Worm (Caenorhabditis elegans): ENCODE results near the gene ZC155.4.

Gene ZC155.4

DNA sequence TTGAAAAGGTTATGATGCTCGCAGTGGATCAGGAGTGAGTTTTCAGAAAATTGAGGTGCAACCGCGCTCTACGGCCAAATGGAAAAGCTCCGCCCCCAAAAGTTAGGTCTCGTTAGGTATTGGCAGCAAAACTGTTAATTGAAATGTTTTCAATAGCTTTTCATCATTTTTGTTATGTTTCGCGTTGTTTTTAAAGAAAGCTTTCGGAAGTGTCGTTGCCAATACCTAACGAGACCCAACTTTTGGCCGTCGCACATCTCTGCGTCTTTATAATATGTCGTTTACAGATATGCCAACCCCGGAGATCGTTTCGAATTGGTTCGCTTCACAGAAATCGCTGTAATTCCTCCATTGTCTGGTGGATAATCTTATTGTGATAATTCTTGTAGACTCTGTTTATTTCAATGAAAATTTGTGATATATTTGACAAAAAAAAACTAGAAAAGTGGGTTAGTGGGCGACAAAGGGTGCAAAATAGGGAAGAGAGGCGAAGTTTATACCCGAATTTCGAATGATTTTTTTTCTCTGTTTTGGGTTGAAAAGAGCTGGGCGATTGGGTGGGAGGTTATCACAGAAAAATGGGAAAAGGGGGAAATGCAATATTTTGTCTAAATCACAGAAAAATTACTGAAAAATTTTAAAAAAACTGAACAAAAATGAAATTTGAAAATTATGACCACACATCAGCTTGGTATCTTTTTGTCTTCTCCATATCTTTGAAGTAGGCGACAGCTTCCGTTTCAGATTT is 18.8 kb downstream of the ZC155.4 start:
- no peak for TF ChIP-seq ceh-44 (GFP tag; IDR thresholded peaks at IDR 0.05)
- 0 out of 2 replicates have a peak, but pooled peaks have one; percentile 25 for TF ChIP-seq daf-19 (GFP tag; conservative IDR thresholded peaks at IDR 0.05)
- TF ChIP-seq hif-1 (tag; optimal IDR thresholded peaks at IDR 0.05), result no peak
- TF ChIP-seq aha-1 (tag), result peak; percentile 97
- no peak for TF ChIP-seq fkh-10 (GFP tag; optimal IDR thresholded peaks at IDR 0.05)
- no peak for TF ChIP-seq daf-16 (GFP tag; optimal IDR thresholded peaks at IDR 0.05)
- TF ChIP-seq daf-16 (tag; optimal IDR thresholded peaks at IDR 0.05), result peak; percentile 54
- TF ChIP-seq zfp-3 (GFP tag; conservative IDR thresholded peaks at IDR 0.05), result peak; percentile 90
- peak; percentile 0 for TF ChIP-seq nhr-77 (tag; optimal IDR thresholded peaks at IDR 0.05)
- TF ChIP-seq hlh-11 (tag; optimal IDR thresholded peaks at IDR 0.05), result peak; percentile 24
- TF ChIP-seq egl-43 (GFP tag; IDR thresholded peaks at IDR 0.05), result 0 out of 2 replicates have a peak, but pooled peaks have one; percentile 7
- TF ChIP-seq T20F7.1 (GFP tag; optimal IDR thresholded peaks at IDR 0.05), result peak; percentile 7
- peak; percentile 57 for TF ChIP-seq dmd-6 (GFP tag; IDR thresholded peaks at IDR 0.05)
- TF ChIP-seq vab-7 (GFP tag; IDR thresholded peaks at IDR 0.05), result no peak
- peak; percentile 29; the same call in 1 of the 2 replicates for TF ChIP-seq hmg-1.1 (GFP tag; IDR thresholded peaks at IDR 0.05)
- no peak for TF ChIP-seq spr-3 (GFP tag; optimal IDR thresholded peaks at IDR 0.05)
- TF ChIP-seq Y48G9A.11 (GFP tag; IDR thresholded peaks at IDR 0.05), result 0 out of 2 replicates have a peak, but pooled peaks have one; percentile 30
- TF ChIP-seq nhr-111 (GFP tag; optimal IDR thresholded peaks at IDR 0.05), result no peak
- TF ChIP-seq duxl-1 (tag; optimal IDR thresholded peaks at IDR 0.05; ENCODE audit: poor library complexity), result peak; percentile 66
- TF ChIP-seq ama-1 (optimal IDR thresholded peaks at IDR 0.05), result peak; percentile 55
- TF ChIP-seq nhr-42 (GFP tag; IDR thresholded peaks at IDR 0.05), result 0 out of 2 replicates have a peak, but pooled peaks have one; percentile 4
- TF ChIP-seq T26A8.4 (GFP tag; IDR thresholded peaks at IDR 0.05), result peak; percentile 71
- TF ChIP-seq nhr-48 (tag; optimal IDR thresholded peaks at IDR 0.05), result peak; percentile 61
- TF ChIP-seq nhr-25 (tag; optimal IDR thresholded peaks at IDR 0.05; ENCODE audit: borderline replicate concordance, insufficient read depth), result peak; percentile 27
- TF ChIP-seq madf-9 (GFP tag; conservative IDR thresholded peaks at IDR 0.05), result peak; percentile 61
- TF ChIP-seq mep-1 (tag; optimal IDR thresholded peaks at IDR 0.05), result peak; percentile 35
- TF ChIP-seq lin-38 (GFP tag; IDR thresholded peaks at IDR 0.05), result peak; percentile 80
- peak; percentile 34 for TF ChIP-seq gei-8 (GFP tag; optimal IDR thresholded peaks at IDR 0.05)
- peak; percentile 38 for TF ChIP-seq nhr-6 (tag; optimal IDR thresholded peaks at IDR 0.05)
- TF ChIP-seq lin-13 (GFP tag; optimal IDR thresholded peaks at IDR 0.05), result peak; percentile 54
- TF ChIP-seq mxl-2 (GFP tag; conservative IDR thresholded peaks at IDR 0.05), result no peak
- TF ChIP-seq F49E8.2 (tag; optimal IDR thresholded peaks at IDR 0.05; ENCODE audit: borderline replicate concordance), result no peak
- peak in 1 of 2 experiments; percentile 60 for TF ChIP-seq unc-62 (GFP tag; optimal IDR thresholded peaks at IDR 0.05 in 1 of 2)
- TF ChIP-seq unc-62 (tag; optimal IDR thresholded peaks at IDR 0.05), result no peak
- TF ChIP-seq lim-7 (GFP tag; IDR thresholded peaks at IDR 0.05), result peak; percentile 58; the same call in 1 of the 2 replicates
- peak; percentile 14 for TF ChIP-seq rbr-2 (tag; optimal IDR thresholded peaks at IDR 0.05)
- peak; percentile 61 for TF ChIP-seq dve-1 (tag; optimal IDR thresholded peaks at IDR 0.05; ENCODE audit: insufficient read depth)
- TF ChIP-seq nhr-102 (tag; optimal IDR thresholded peaks at IDR 0.05), result peak; percentile 83

DNA sequence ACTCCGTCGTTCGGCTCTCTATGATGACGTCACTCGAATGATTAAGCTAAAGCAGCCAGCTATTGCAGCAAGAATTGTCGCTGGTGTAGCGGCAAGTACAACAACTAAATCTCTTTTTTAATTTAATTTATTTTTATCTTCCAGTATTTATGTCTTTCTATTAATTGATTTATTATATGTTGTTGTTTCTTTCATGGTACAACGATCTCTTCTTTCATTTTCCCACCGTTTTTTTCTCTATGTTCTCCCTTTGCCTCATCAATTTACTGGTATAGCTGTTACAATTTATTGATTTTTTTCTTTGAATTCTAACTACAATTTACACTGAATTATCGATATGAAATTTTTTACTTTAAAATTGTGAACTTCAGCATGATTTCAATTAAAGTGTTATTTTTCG is 19.6 kb downstream of the ZC155.4 start, which contains the start of gene moc-6:
Gene moc-6 (plus strand): TSS at position 301 of the 400 bp plus-strand sequence.
- TF ChIP-seq ceh-32 (tag; optimal IDR thresholded peaks at IDR 0.05; ENCODE audit: poor library complexity) (no peak), F26F4.8 (GFP tag; conservative IDR thresholded peaks at IDR 0.05) (no peak), nhr-25 (tag; optimal IDR thresholded peaks at IDR 0.05; ENCODE audit: borderline replicate concordance, insufficient read depth) (no peak), nhr-41 (GFP tag; IDR thresholded peaks at IDR 0.05) (no peak), Y48G9A.11 (GFP tag; IDR thresholded peaks at IDR 0.05) (no peak), duxl-1 (tag; optimal IDR thresholded peaks at IDR 0.05; ENCODE audit: poor library complexity) (no peak), egl-27 (tag; optimal IDR thresholded peaks at IDR 0.05) (no peak), lin-29 (GFP tag; IDR thresholded peaks at IDR 0.05) (no peak), sdz-12 (GFP tag; optimal IDR thresholded peaks at IDR 0.05) (no peak), mep-1 (tag; optimal IDR thresholded peaks at IDR 0.05) (no peak), hlh-11 (tag; optimal IDR thresholded peaks at IDR 0.05) (no peak), nhr-10 (tag; optimal IDR thresholded peaks at IDR 0.05) (no peak), nhr-76 (tag; optimal IDR thresholded peaks at IDR 0.05) (no peak), daf-12 (tag; optimal IDR thresholded peaks at IDR 0.05) (no peak), ZK337.2 (GFP tag; IDR thresholded peaks at IDR 0.05) (no peak), T26A8.4 (GFP tag; IDR thresholded peaks at IDR 0.05) (no peak), madf-9 (GFP tag; conservative IDR thresholded peaks at IDR 0.05) (no peak), ces-1 (GFP tag; optimal IDR thresholded peaks at IDR 0.05) (no peak)
